Worm (Caenorhabditis elegans) whole organism, L3 larva: ENCODE measurements around the gene dach-1.

ENCODE experiments used
- R02D3.7 ChIP-seq: fragments of 150-350 bp; optimal IDR thresholded peaks from 2 replicates; lab custom pipeline; 2014; ENCODE audit warnings: missing biosample characterization, missing genetic modification characterization
- ZK546.5 ChIP-seq: sonication (generic microtip); optimal IDR thresholded peaks from 2 replicates; lab custom pipeline; 2017; ENCODE audit warnings: missing biosample characterization, missing genetic modification characterization
- aly-2 ChIP-seq: fragments of 150-350 bp; optimal IDR thresholded peaks from 2 replicates; lab custom pipeline; 2014; ENCODE audit warnings: missing biosample characterization, missing genetic modification characterization
- ceh-28 ChIP-seq: fragments of 150-350 bp; optimal IDR thresholded peaks from 2 replicates; lab custom pipeline; 2014; ENCODE audit warnings: missing biosample characterization, missing genetic modification reagents, missing genetic modification characterization
- ceh-9 ChIP-seq: sonication (generic microtip); optimal IDR thresholded peaks from 2 replicates; lab custom pipeline; 2018; ENCODE audit warnings: missing biosample characterization, missing genetic modification characterization
- daf-12 ChIP-seq: fragments of 150-350 bp; optimal IDR thresholded peaks from 2 replicates; lab custom pipeline; 2014; ENCODE audit warnings: missing biosample characterization, missing genetic modification reagents, missing genetic modification characterization
- egl-5 ChIP-seq: fragments of 150-350 bp; optimal IDR thresholded peaks from 2 replicates; lab custom pipeline; 2017; ENCODE audit warnings: missing biosample characterization, missing genetic modification reagents, missing genetic modification characterization, inconsistent platforms
- elt-1 ChIP-seq: fragments of 150-350 bp; optimal IDR thresholded peaks from 2 replicates; lab custom pipeline; 2014; ENCODE audit warnings: missing biosample characterization, missing genetic modification characterization
- elt-2 ChIP-seq: sonication (generic microtip); optimal IDR thresholded peaks from 2 replicates; lab custom pipeline; 2016; ENCODE audit warnings: missing genetic modification reagents, mild to moderate bottlenecking, missing genetic modification characterization, missing compliant biosample characterization
- elt-3 ChIP-seq, 3 experiments: fragments of 150-350 bp in 1 of 3; sonication (generic microtip) in 2 of 3; optimal IDR thresholded peaks; 2 replicates in 2 of 3; 4 replicates in 1 of 3; lab custom pipeline; 2014 to 2017; ENCODE audit warnings: missing biosample characterization in 3 of 3, missing genetic modification characterization in 3 of 3
- eor-1 ChIP-seq, 2 experiments: fragments of 150-350 bp; optimal IDR thresholded peaks; 2 replicates each; lab custom pipeline; 2014 to 2018; ENCODE audit warnings: missing biosample characterization in 2 of 2, missing genetic modification characterization in 2 of 2
- hmg-11 ChIP-seq: sonication (generic microtip); optimal IDR thresholded peaks from 2 replicates; lab custom pipeline; 2016; ENCODE audit warnings: missing genetic modification characterization, missing compliant biosample characterization
- lin-15B ChIP-seq: fragments of 150-350 bp; optimal IDR thresholded peaks from 2 replicates; lab custom pipeline; 2014; ENCODE audit warnings: missing biosample characterization, missing genetic modification characterization
- lin-39 ChIP-seq: fragments of 150-350 bp; optimal IDR thresholded peaks from 2 replicates; lab custom pipeline; 2018; ENCODE audit warnings: missing biosample characterization, missing genetic modification reagents, missing genetic modification characterization
- lsy-12 ChIP-seq: sonication (generic microtip); optimal IDR thresholded peaks from 2 replicates; lab custom pipeline; 2016; ENCODE audit warnings: mild to moderate bottlenecking, missing genetic modification characterization, missing compliant biosample characterization
- mdl-1 ChIP-seq: fragments of 150-350 bp; optimal IDR thresholded peaks from 2 replicates; lab custom pipeline; 2014; ENCODE audit warnings: missing biosample characterization, missing genetic modification characterization
- mml-1 ChIP-seq: fragments of 150-350 bp; sonication (generic microtip); optimal IDR thresholded peaks from 3 replicates; lab custom pipeline; 2014; ENCODE audit warnings: missing biosample characterization, missing genetic modification characterization
- nfya-1 ChIP-seq: sonication (generic microtip); optimal IDR thresholded peaks from 2 replicates; lab custom pipeline; 2017; ENCODE audit warnings: missing genetic modification characterization, mild to moderate bottlenecking, missing compliant biosample characterization, antibody characterized with exemption, moderate library complexity; ENCODE audit not compliant: insufficient read depth
- nhr-23 ChIP-seq: fragments of 150-350 bp; optimal IDR thresholded peaks from 2 replicates; lab custom pipeline; 2014; ENCODE audit warnings: missing biosample characterization, missing genetic modification reagents, missing genetic modification characterization
- nhr-237 ChIP-seq: fragments of 150-350 bp; optimal IDR thresholded peaks from 2 replicates; lab custom pipeline; 2014; ENCODE audit warnings: missing biosample characterization, missing genetic modification characterization
- nhr-25 ChIP-seq: sonication (generic microtip); optimal IDR thresholded peaks from 2 replicates; lab custom pipeline; 2017; ENCODE audit warnings: missing biosample characterization, missing genetic modification characterization
- nhr-28 ChIP-seq: fragments of 150-350 bp; optimal IDR thresholded peaks from 2 replicates; lab custom pipeline; 2014; ENCODE audit warnings: missing biosample characterization, missing genetic modification characterization
- nhr-43 ChIP-seq: sonication (generic microtip); optimal IDR thresholded peaks from 2 replicates; lab custom pipeline; 2016; ENCODE audit warnings: mild to moderate bottlenecking, missing genetic modification characterization, missing compliant biosample characterization; ENCODE audit not compliant: poor library complexity, severe bottlenecking
- nhr-67 ChIP-seq: fragments of 150-350 bp; optimal IDR thresholded peaks from 2 replicates; lab custom pipeline; 2014; ENCODE audit warnings: missing biosample characterization, missing genetic modification characterization
- nhr-76 ChIP-seq: fragments of 150-350 bp; sonication (generic microtip); optimal IDR thresholded peaks from 5 replicates; lab custom pipeline; 2014; ENCODE audit warnings: missing biosample characterization, missing genetic modification characterization
- pha-4 ChIP-seq: fragments of 150-350 bp; optimal IDR thresholded peaks from 2 replicates; lab custom pipeline; 2014; ENCODE audit warnings: missing biosample characterization, missing genetic modification reagents, missing genetic modification characterization
- pqm-1 ChIP-seq: fragments of 150-350 bp; optimal IDR thresholded peaks from 2 replicates; lab custom pipeline; 2017; ENCODE audit warnings: missing biosample characterization, missing genetic modification characterization, inconsistent platforms
- sea-2 ChIP-seq: fragments of 150-350 bp; sonication (generic microtip); optimal IDR thresholded peaks from 4 replicates; lab custom pipeline; 2014; ENCODE audit warnings: missing biosample characterization, missing genetic modification reagents, missing genetic modification characterization
- skn-1 ChIP-seq: fragments of 150-350 bp; optimal IDR thresholded peaks from 2 replicates; lab custom pipeline; 2014; ENCODE audit warnings: missing biosample characterization, missing genetic modification characterization
- snpc-4 ChIP-seq: fragments of 150-350 bp; optimal IDR thresholded peaks from 2 replicates; lab custom pipeline; 2014; ENCODE audit warnings: missing biosample characterization, missing genetic modification characterization
- unc-39 ChIP-seq: sonication (generic microtip); optimal IDR thresholded peaks from 4 replicates; lab custom pipeline; 2017; ENCODE audit warnings: missing biosample characterization, missing genetic modification characterization
- unc-62 ChIP-seq: fragments of 150-350 bp; sonication (generic microtip); optimal IDR thresholded peaks from 4 replicates; lab custom pipeline; 2014; ENCODE audit warnings: missing biosample characterization, missing genetic modification reagents, missing genetic modification characterization
- zag-1 ChIP-seq: fragments of 150-350 bp; optimal IDR thresholded peaks from 2 replicates; lab custom pipeline; 2014; ENCODE audit warnings: missing biosample characterization, missing genetic modification characterization

The dach-1 gene

DNA sequence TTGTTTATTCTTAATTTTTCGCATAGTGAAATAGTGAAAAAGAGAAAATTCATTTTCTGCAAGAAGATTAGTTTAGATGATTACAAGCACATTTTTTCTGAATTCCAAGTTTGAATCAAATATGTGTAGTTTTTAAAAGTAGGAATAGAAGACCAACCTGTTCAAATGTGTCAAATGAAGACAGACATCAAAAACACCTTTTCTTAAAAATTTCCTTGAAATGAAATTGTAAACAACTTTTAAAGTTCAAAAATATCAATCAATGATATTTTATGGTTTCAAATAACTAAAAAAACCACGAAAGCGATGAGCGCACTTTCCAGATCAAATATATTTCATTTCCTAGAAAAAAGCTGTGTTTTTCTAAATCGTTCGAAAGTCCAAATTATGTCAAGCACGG lies 31.9 kb downstream of the dach-1 start, which contains the start of gene nlp-30:
nlp-30 (plus strand) TSS at position 301 of the 400 bp plus-strand sequence.
- no peak for TF ChIP-seq elt-3 (tag; optimal IDR thresholded peaks at IDR 0.05; lab: Kevin White, UChicago)
- no peak for TF ChIP-seq nhr-23 (tag; lab: Kevin White, UChicago)
- TF ChIP-seq elt-2 = no peak

- TF ChIP-seq nhr-43 (tag; lab: Kevin White, UChicago) = no peak
- no peak for TF ChIP-seq mdl-1
- peak; percentile 78 for TF ChIP-seq nhr-23 (tag; lab: Kevin White, UChicago)
- no peak for TF ChIP-seq unc-39 (tag; lab: Kevin White, UChicago)
- no peak for TF ChIP-seq ceh-9 (tag; lab: Kevin White, UChicago)
- peak; percentile 75 for TF ChIP-seq nhr-25 (tag; lab: Kevin White, UChicago)
- TF ChIP-seq, all 47 proteins: peak for 2
These were observed 34.4 kb downstream of the dach-1 start, which contains the start of gene nlp-29 for ce11 chrV:3984178-3984577. Gene nlp-29 (plus strand): TSS chrV:3984425.

DNA sequence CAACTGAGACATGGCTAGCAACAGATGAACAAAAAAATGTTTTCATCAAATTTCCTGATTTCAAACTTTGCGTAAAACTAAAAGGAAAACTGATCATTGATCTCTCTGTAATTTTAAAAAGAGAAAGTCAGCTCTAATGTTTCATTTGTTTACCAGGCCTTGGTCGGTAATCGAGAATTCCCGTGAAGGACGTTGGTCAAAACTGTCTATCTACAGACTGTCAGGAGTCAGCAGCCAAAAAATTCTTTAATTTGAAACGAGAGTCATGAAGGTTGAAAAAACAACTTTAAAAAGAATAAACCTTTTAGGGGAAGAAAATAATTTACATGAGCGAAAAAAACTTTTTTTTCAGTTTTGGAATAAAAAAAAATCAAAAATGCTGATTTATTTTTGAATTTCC lies 35.3 kb downstream of the dach-1 start:
- TF ChIP-seq zag-1 (tag; lab: Kevin White, UChicago) = no peak
- no peak for TF ChIP-seq aly-2 (tag; lab: Kevin White, UChicago)
- TF ChIP-seq R02D3.7 (tag; lab: Kevin White, UChicago) = no peak
- TF ChIP-seq, all 47 proteins: peak for 0

ce11 chrV:3987616-3988015 lies 37.8 kb downstream of the dach-1 start, which contains the start of gene nlp-28:
Gene nlp-28 (plus strand): TSS chrV:3987900.
- TF ChIP-seq unc-62 (GFP tag; lab: Kevin White, UChicago) (no peak), nhr-25 (tag; lab: Kevin White, UChicago) (no peak), lin-15B (no peak), aly-2 (tag; lab: Kevin White, UChicago) (no peak), eor-1 (tag; optimal IDR thresholded peaks at IDR 0.05; lab: Kevin White, UChicago) (no peak), hmg-11 (tag; lab: Kevin White, UChicago) (no peak)

- TF ChIP-seq nhr-43 (tag; lab: Kevin White, UChicago) (no peak), nhr-23 (tag; lab: Kevin White, UChicago) (peak; percentile 23)
These were observed 39.2 kb downstream of the dach-1 start, which contains the start of gene nlp-27 for ce11 chrV:3989070-3989469. Gene nlp-27 (plus strand): TSS chrV:3989378.

- TF ChIP-seq nhr-67 (no peak), ceh-28 (tag; lab: Kevin White, UChicago) (no peak), elt-2 (no peak), daf-12 (tag; lab: Kevin White, UChicago) (no peak), hmg-11 (tag; lab: Kevin White, UChicago) (no peak), egl-5 (no peak), sea-2 (GFP tag; lab: Kevin White, UChicago) (no peak)
These were observed 42.5 kb downstream of the dach-1 start for ce11 chrV:3992334-3992733.

DNA sequence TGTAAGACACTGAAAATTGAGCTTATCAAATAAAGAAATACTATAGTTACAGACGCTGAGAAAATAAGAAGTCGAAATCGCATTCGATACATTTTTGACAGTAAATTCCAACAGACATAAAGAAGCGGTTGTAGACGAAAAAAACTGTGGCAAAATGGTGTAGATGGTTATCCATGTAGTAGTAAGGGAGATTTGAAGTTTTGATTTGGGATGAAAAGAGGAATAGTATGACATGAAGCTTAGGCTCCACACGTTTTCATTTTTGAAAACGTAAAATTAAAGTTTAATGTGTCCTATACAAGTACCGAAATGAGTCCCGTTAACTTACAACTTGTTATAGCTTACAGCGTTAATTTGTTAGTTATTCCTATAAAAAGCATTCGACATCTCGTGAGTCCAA lies 44.2 kb downstream of the dach-1 start, which contains the start of gene K09D9.9:
K09D9.9 (minus strand) TSS at position 101 of the 400 bp plus-strand sequence.
- no peak for TF ChIP-seq ceh-28 (tag; lab: Kevin White, UChicago)
- TF ChIP-seq elt-1 (tag; lab: Kevin White, UChicago) = no peak
- TF ChIP-seq snpc-4 (tag; lab: Kevin White, UChicago) = no peak
- TF ChIP-seq nfya-1 (tag; lab: Kevin White, UChicago) = no peak
- no peak for TF ChIP-seq pqm-1
- no peak for TF ChIP-seq nhr-28 (tag; lab: Kevin White, UChicago)
- TF ChIP-seq lin-39 = no peak
- TF ChIP-seq nhr-237 (tag; lab: Kevin White, UChicago) = no peak
- TF ChIP-seq ZK546.5 (tag; lab: Kevin White, UChicago) = no peak
- TF ChIP-seq nhr-76 (tag; lab: Kevin White, UChicago) = no peak
- no peak for TF ChIP-seq mml-1 (tag; lab: Kevin White, UChicago)
- TF ChIP-seq pha-4 (tag; lab: Kevin White, UChicago) = no peak
- no peak for TF ChIP-seq skn-1 (tag; lab: Kevin White, UChicago)
- no peak for TF ChIP-seq daf-12 (tag; lab: Kevin White, UChicago)
- no peak for TF ChIP-seq nhr-23 (tag; lab: Kevin White, UChicago)
- TF ChIP-seq unc-39 (tag; lab: Kevin White, UChicago) = no peak
- TF ChIP-seq lsy-12 (tag; lab: Kevin White, UChicago) = no peak
